Fruit fly (Drosophila melanogaster) whole organism, embryonic: ENCODE data around the gene Chchd3.

Experiments used
- Antp ChIP-seq: fragments of 200-800 bp; sonication (Bioruptor generic); optimal IDR thresholded peaks from 3 replicates; lab custom pipeline; 2016; ENCODE audit warnings: missing biosample characterization, missing genetic modification characterization
- Atf6 ChIP-seq: fragments of 200-800 bp; sonication (Bioruptor generic); IDR thresholded peaks from 2 replicates; pipeline ENCODE4 v1.3.6; 2022; ENCODE audit warnings: missing biosample characterization, missing genetic modification characterization
- Bgb ChIP-seq: fragments of 200-800 bp; sonication (Bioruptor generic); IDR thresholded peaks from 2 replicates; pipeline ENCODE4 v1.3.6; 2022; ENCODE audit warnings: missing biosample characterization, missing genetic modification characterization; ENCODE audit not compliant: partially characterized antibody
- BtbVII ChIP-seq: fragments of 200-800 bp; sonication (Bioruptor generic); optimal IDR thresholded peaks from 3 replicates; lab custom pipeline; 2017; ENCODE audit warnings: missing biosample characterization, mild to moderate bottlenecking, missing genetic modification characterization
- CG10366 ChIP-seq: fragments of 200-800 bp; sonication (Bioruptor generic); IDR thresholded peaks from 2 replicates; pipeline ENCODE4 v1.3.6; 2022; ENCODE audit warnings: missing biosample characterization, missing genetic modification characterization
- CG11696 ChIP-seq: fragments of 200-800 bp; sonication (Bioruptor generic); IDR thresholded peaks from 2 replicates; pipeline ENCODE4 v1.3.6; 2022; ENCODE audit warnings: missing biosample characterization, missing genetic modification characterization
- CG13296 ChIP-seq: fragments of 200-800 bp; sonication (Bioruptor generic); optimal IDR thresholded peaks from 3 replicates; lab custom pipeline; 2018; ENCODE audit warnings: missing biosample characterization, mild to moderate bottlenecking, missing genetic modification characterization
- CG13894 ChIP-seq: fragments of 200-800 bp; sonication (Bioruptor generic); optimal IDR thresholded peaks from 3 replicates; lab custom pipeline; 2018; ENCODE audit warnings: missing biosample characterization, mild to moderate bottlenecking, missing genetic modification characterization, moderate library complexity
- CG14441 ChIP-seq: fragments of 200-800 bp; sonication (Bioruptor generic); IDR thresholded peaks from 2 replicates; pipeline ENCODE4 v1.3.6; 2022; ENCODE audit warnings: missing biosample characterization, missing genetic modification characterization
- CG15269 ChIP-seq: fragments of 200-800 bp; sonication (Bioruptor generic); optimal IDR thresholded peaks from 2 replicates; lab custom pipeline; 2018; ENCODE audit warnings: missing biosample characterization, mild to moderate bottlenecking, missing genetic modification characterization, moderate library complexity
- CG18619 ChIP-seq: fragments of 200-800 bp; sonication (Bioruptor generic); optimal IDR thresholded peaks from 3 replicates; lab custom pipeline; 2017; ENCODE audit warnings: missing biosample characterization, mild to moderate bottlenecking, missing genetic modification characterization
- CG2120 ChIP-seq: fragments of 200-800 bp; sonication (Bioruptor generic); optimal IDR thresholded peaks from 3 replicates; lab custom pipeline; 2016; ENCODE audit warnings: missing biosample characterization, missing genetic modification characterization
- CG2875 ChIP-seq: fragments of 200-800 bp; sonication (Bioruptor generic); optimal IDR thresholded peaks from 2 replicates; lab custom pipeline; 2017; ENCODE audit warnings: missing biosample characterization, mild to moderate bottlenecking, missing genetic modification characterization, missing genetic modification reagents
- CG31224 ChIP-seq: fragments of 200-800 bp; sonication (Bioruptor generic); IDR thresholded peaks from 2 replicates; pipeline ENCODE4 v1.3.6; 2022; ENCODE audit warnings: missing biosample characterization, missing genetic modification characterization
- CG31365 ChIP-seq: fragments of 200-800 bp; sonication (Bioruptor generic); optimal IDR thresholded peaks from 2 replicates; lab custom pipeline; 2018; ENCODE audit warnings: missing biosample characterization, mild to moderate bottlenecking, missing genetic modification characterization
- CG3163 ChIP-seq: fragments of 200-800 bp; sonication (Bioruptor generic); optimal IDR thresholded peaks from 3 replicates; lab custom pipeline; 2016; ENCODE audit warnings: missing biosample characterization, missing genetic modification characterization
- CG42726 ChIP-seq: fragments of 200-800 bp; sonication (Bioruptor generic); IDR thresholded peaks from 2 replicates; pipeline ENCODE4 v1.3.6; 2022; ENCODE audit warnings: missing biosample characterization, missing genetic modification characterization; ENCODE audit not compliant: partially characterized antibody
- CG4404 ChIP-seq: fragments of 200-800 bp; sonication (Bioruptor generic); IDR thresholded peaks from 2 replicates; pipeline ENCODE4 v1.3.6; 2022; ENCODE audit warnings: missing biosample characterization, missing genetic modification characterization
- CG6654 ChIP-seq: fragments of 200-800 bp; sonication (Bioruptor generic); optimal IDR thresholded peaks from 2 replicates; lab custom pipeline; 2017; ENCODE audit warnings: missing biosample characterization, mild to moderate bottlenecking, missing genetic modification characterization
- CG8924 ChIP-seq: fragments of 200-800 bp; optimal IDR thresholded peaks from 3 replicates; lab custom pipeline; 2019; ENCODE audit warnings: missing biosample characterization, mild to moderate bottlenecking, missing genetic modification characterization, moderate library complexity
- CTCF ChIP-seq: fragments of 200-800 bp; sonication (Bioruptor generic); optimal IDR thresholded peaks from 2 replicates; lab custom pipeline; 2017; ENCODE audit warnings: missing biosample characterization, mild to moderate bottlenecking, missing genetic modification characterization, moderate library complexity
- Dad ChIP-seq: fragments of 200-800 bp; sonication (Bioruptor generic); optimal IDR thresholded peaks from 3 replicates; lab custom pipeline; 2016; ENCODE audit warnings: missing biosample characterization, missing genetic modification characterization
- Dip3 ChIP-seq: fragments of 200-800 bp; sonication (Bioruptor generic); optimal IDR thresholded peaks from 3 replicates; lab custom pipeline; 2016; ENCODE audit warnings: missing biosample characterization, missing genetic modification characterization
- Doc2 ChIP-seq: fragments of 200-800 bp; sonication (Bioruptor generic); IDR thresholded peaks from 2 replicates; pipeline ENCODE4 v1.3.6; 2022; ENCODE audit warnings: missing biosample characterization, missing genetic modification characterization
- Doc3 ChIP-seq: fragments of 200-800 bp; sonication (Bioruptor generic); IDR thresholded peaks from 3 replicates; pipeline ENCODE4 v1.3.6; 2022; ENCODE audit warnings: missing biosample characterization, missing genetic modification characterization; ENCODE audit not compliant: partially characterized antibody
- Max ChIP-seq: fragments of 200-800 bp; sonication (Bioruptor generic); optimal IDR thresholded peaks from 2 replicates; lab custom pipeline; 2016; ENCODE audit warnings: missing biosample characterization, mild to moderate bottlenecking, missing genetic modification characterization
- NC2α ChIP-seq: fragments of 200-800 bp; sonication (Bioruptor generic); optimal IDR thresholded peaks from 2 replicates; lab custom pipeline; 2016; ENCODE audit warnings: missing biosample characterization, missing genetic modification characterization
- NK7.1 ChIP-seq: fragments of 200-800 bp; sonication (Bioruptor generic); optimal IDR thresholded peaks from 3 replicates; lab custom pipeline; 2016; ENCODE audit warnings: missing biosample characterization, missing genetic modification characterization
- Oaz ChIP-seq: fragments of 200-800 bp; sonication (Bioruptor generic); IDR thresholded peaks from 2 replicates; pipeline ENCODE4 v1.3.6; 2022; ENCODE audit warnings: missing biosample characterization, missing genetic modification characterization
- Rx ChIP-seq: fragments of 200-800 bp; sonication (Bioruptor generic); IDR thresholded peaks from 2 replicates; pipeline ENCODE4 v1.3.6; 2022; ENCODE audit warnings: missing biosample characterization, missing genetic modification characterization
- ac ChIP-seq: fragments of 200-800 bp; sonication (Bioruptor generic); optimal IDR thresholded peaks from 3 replicates; lab custom pipeline; 2017; ENCODE audit warnings: missing biosample characterization, mild to moderate bottlenecking, missing genetic modification characterization
- ato ChIP-seq: fragments of 200-800 bp; sonication (Bioruptor generic); IDR thresholded peaks from 2 replicates; pipeline ENCODE4 v1.3.6; 2022; ENCODE audit warnings: missing biosample characterization, missing genetic modification characterization; ENCODE audit not compliant: partially characterized antibody
- bcd ChIP-seq: fragments of 200-800 bp; sonication (Bioruptor generic); optimal IDR thresholded peaks from 2 replicates; lab custom pipeline; 2017; ENCODE audit warnings: missing biosample characterization, mild to moderate bottlenecking, missing genetic modification characterization
- cad ChIP-seq: fragments of >200 bp; optimal IDR thresholded peaks from 2 replicates; lab custom pipeline; 2017; ENCODE audit warnings: missing biosample characterization, missing genetic modification characterization
- cwo ChIP-seq: fragments of 200-800 bp; sonication (Bioruptor generic); optimal IDR thresholded peaks from 3 replicates; lab custom pipeline; 2017; ENCODE audit warnings: missing biosample characterization, missing genetic modification characterization, mild to moderate bottlenecking, moderate library complexity, missing genetic modification reagents
- dmrt11E ChIP-seq: fragments of 200-800 bp; sonication (Bioruptor generic); optimal IDR thresholded peaks from 3 replicates; lab custom pipeline; 2018; ENCODE audit warnings: missing biosample characterization, mild to moderate bottlenecking, missing genetic modification characterization, moderate library complexity
- dpn ChIP-seq, 2 experiments: fragments of 200-800 bp; sonication (Bioruptor generic); optimal IDR thresholded peaks; 3 replicates each; lab custom pipeline; 2016; ENCODE audit warnings: missing biosample characterization in 2 of 2, missing genetic modification characterization in 2 of 2
- esg ChIP-seq: fragments of 200-800 bp; sonication (Bioruptor generic); conservative IDR thresholded peaks from 2 replicates; pipeline ENCODE4 v1.3.6; 2022; ENCODE audit warnings: missing biosample characterization, missing genetic modification characterization
- gce ChIP-seq: fragments of 200-800 bp; sonication (Bioruptor generic); IDR thresholded peaks from 3 replicates; pipeline ENCODE4 v1.3.6; 2022; ENCODE audit warnings: missing biosample characterization, missing genetic modification characterization
- gro ChIP-seq: fragments of 200-800 bp; sonication (Bioruptor generic); optimal IDR thresholded peaks from 2 replicates; lab custom pipeline; 2016; ENCODE audit warnings: missing biosample characterization, missing genetic modification characterization
- inv ChIP-seq: fragments of 200-800 bp; sonication (Bioruptor generic); IDR thresholded peaks from 2 replicates; pipeline ENCODE4 v1.3.6; 2022; ENCODE audit warnings: missing biosample characterization, missing genetic modification characterization; ENCODE audit not compliant: partially characterized antibody
- jing ChIP-seq: fragments of 200-800 bp; sonication (Bioruptor generic); optimal IDR thresholded peaks from 2 replicates; lab custom pipeline; 2018; ENCODE audit warnings: missing biosample characterization, mild to moderate bottlenecking, missing genetic modification characterization
- org-1 ChIP-seq: fragments of 200-800 bp; sonication (Bioruptor generic); optimal IDR thresholded peaks from 2 replicates; lab custom pipeline; 2017; ENCODE audit warnings: missing biosample characterization, missing genetic modification characterization
- pfk ChIP-seq: fragments of 200-800 bp; sonication (Bioruptor generic); optimal IDR thresholded peaks from 2 replicates; lab custom pipeline; 2018; ENCODE audit warnings: missing biosample characterization, mild to moderate bottlenecking, missing genetic modification characterization, moderate library complexity
- pnt ChIP-seq: fragments of 200-800 bp; sonication (Bioruptor generic); optimal IDR thresholded peaks from 3 replicates; lab custom pipeline; 2016; ENCODE audit warnings: missing biosample characterization, missing genetic modification characterization
- pzg ChIP-seq: fragments of 200-800 bp; sonication (Bioruptor generic); optimal IDR thresholded peaks from 3 replicates; lab custom pipeline; 2018; ENCODE audit warnings: missing biosample characterization, mild to moderate bottlenecking, missing genetic modification characterization, moderate library complexity
- stwl ChIP-seq: fragments of 200-800 bp; sonication (Bioruptor generic); optimal IDR thresholded peaks from 3 replicates; lab custom pipeline; 2018; ENCODE audit warnings: missing biosample characterization, mild to moderate bottlenecking, missing genetic modification characterization, moderate library complexity
- tap ChIP-seq: fragments of 200-800 bp; optimal IDR thresholded peaks from 3 replicates; lab custom pipeline; 2019; ENCODE audit warnings: missing biosample characterization, mild to moderate bottlenecking, missing genetic modification characterization, moderate library complexity

Gene Chchd3

dm6 chr3R:31060708-31061625, 7.3 kb upstream of the Chchd3 start, which contains the start of gene dco (continued):
- TF ChIP-seq BtbVII (GFP tag; lab: Kevin White, UChicago) (no peak), NK7.1 (GFP tag; lab: Kevin White, UChicago) (peak; percentile 30), gce (GFP tag; lab: Robert Waterston, UW) (peak; percentile 71; the same call in 1 of the 3 replicates), CG13296 (GFP tag; lab: Kevin White, UChicago) (no peak), Doc3 (GFP tag; lab: Robert Waterston, UW) (no peak), Atf6 (GFP tag; lab: Robert Waterston, UW) (peak; percentile 19; the same call in 1 of the 2 replicates), CG31224 (GFP tag; lab: Robert Waterston, UW) (peak; percentile 10; the same call in 1 of the 2 replicates), ato (GFP tag; lab: Robert Waterston, UW) (0 out of 2 replicates have a peak, but pooled peaks have one; percentile 10), CTCF (GFP tag; lab: Kevin White, UChicago) (peak; percentile 100), CG42726 (GFP tag; lab: Robert Waterston, UW) (peak; percentile 69; the same call in 1 of the 2 replicates), jing (GFP tag; lab: Kevin White, UChicago) (peak; percentile 42), CG31365 (tag; lab: Kevin White, UChicago) (no peak), bcd (GFP tag; lab: Kevin White, UChicago) (peak; percentile 81), ac (no peak), pfk (GFP tag; lab: Kevin White, UChicago) (no peak), Bgb (GFP tag; lab: Robert Waterston, UW) (peak; percentile 32; the same call in 1 of the 2 replicates), CG2120 (GFP tag; lab: Kevin White, UChicago) (peak; percentile 77), dmrt11E (peak; percentile 40), Dip3 (GFP tag; lab: Kevin White, UChicago) (peak; percentile 50), gro (GFP tag; lab: Kevin White, UChicago) (peak; percentile 63), CG15269 (tag; lab: Kevin White, UChicago) (peak; percentile 35), Doc2 (0 out of 2 replicates have a peak, but pooled peaks have one; percentile 28), tap (tag; lab: Kevin White, UChicago) (no peak), Max (GFP tag; lab: Kevin White, UChicago) (peak; percentile 41), NC2α (GFP tag; lab: Kevin White, UChicago) (peak; percentile 26), Antp (GFP tag; lab: Kevin White, UChicago) (peak; percentile 73), cad (GFP tag; lab: Kevin White, UChicago) (no peak), CG14441 (GFP tag; lab: Robert Waterston, UW) (peak; percentile 85), Rx (GFP tag; lab: Robert Waterston, UW) (peak; percentile 79), inv (0 out of 2 replicates have a peak, but pooled peaks have one; percentile 25), Oaz (GFP tag; lab: Robert Waterston, UW) (0 out of 2 replicates have a peak, but pooled peaks have one; percentile 15), pzg (GFP tag; lab: Kevin White, UChicago) (peak; percentile 78), CG3163 (GFP tag; lab: Kevin White, UChicago) (peak; percentile 4), CG8924 (tag; lab: Kevin White, UChicago) (peak; percentile 59), stwl (tag; lab: Kevin White, UChicago) (peak; percentile 77), CG13894 (tag; lab: Kevin White, UChicago) (peak; percentile 44), CG2875 (GFP tag; lab: Kevin White, UChicago) (no peak), CG10366 (GFP tag; lab: Robert Waterston, UW) (peak; percentile 76), CG4404 (GFP tag; lab: Robert Waterston, UW) (peak; percentile 68), pnt (GFP tag; lab: Kevin White, UChicago) (peak; percentile 90), Dad (peak; percentile 76), CG11696 (GFP tag; lab: Robert Waterston, UW) (no peak), esg (GFP tag; lab: Robert Waterston, UW) (peak; percentile 30), cwo (GFP tag; lab: Kevin White, UChicago) (no peak), org-1 (GFP tag; lab: Kevin White, UChicago) (no peak), dpn (GFP tag; optimal IDR thresholded peaks at IDR 0.05; lab: Kevin White, UChicago) (peak; percentile 76 to 83), CG6654 (peak; percentile 21), CG18619 (GFP tag; lab: Kevin White, UChicago) (peak; percentile 56)
